Fruit fly (Drosophila melanogaster) whole organism, embryonic: Measurements from ENCODE around the gene Hnf4.
A peak's percentile ranks its signal among the peaks of the same experiment; 100 is the strongest.

Experiments used
- Atf3 ChIP-seq: fragments of 200-800 bp; sonication (Bioruptor generic); optimal IDR thresholded peaks from 3 replicates; lab custom pipeline; 2016; ENCODE audit warnings: missing biosample characterization, missing genetic modification characterization
- Blimp-1 ChIP-seq: fragments of 200-800 bp; sonication (Bioruptor generic); optimal IDR thresholded peaks from 3 replicates; lab custom pipeline; 2018; ENCODE audit warnings: missing biosample characterization, missing genetic modification characterization, mild to moderate bottlenecking, moderate library complexity, missing genetic modification reagents
- Bteb2 ChIP-seq: fragments of 200-800 bp; sonication (Bioruptor generic); optimal IDR thresholded peaks from 2 replicates; lab custom pipeline; 2016; ENCODE audit warnings: missing biosample characterization, missing genetic modification characterization
- CG12659 ChIP-seq: fragments of 200-800 bp; sonication (Bioruptor generic); optimal IDR thresholded peaks from 3 replicates; lab custom pipeline; 2017; ENCODE audit warnings: mild to moderate bottlenecking, missing biosample characterization, missing genetic modification reagents, missing genetic modification characterization
- CG12744 ChIP-seq: fragments of 200-800 bp; sonication (Bioruptor generic); optimal IDR thresholded peaks from 2 replicates; lab custom pipeline; 2016; ENCODE audit warnings: missing biosample characterization, missing genetic modification characterization
- CG12942 ChIP-seq: fragments of 200-800 bp; sonication (Bioruptor generic); optimal IDR thresholded peaks from 3 replicates; lab custom pipeline; 2016; ENCODE audit warnings: missing biosample characterization, missing genetic modification characterization
- CG13287 ChIP-seq: fragments of 200-800 bp; sonication (Bioruptor generic); IDR thresholded peaks from 2 replicates; pipeline ENCODE4 v1.3.6; 2022; ENCODE audit warnings: missing biosample characterization, missing genetic modification characterization; ENCODE audit not compliant: partially characterized antibody
- CG15479 ChIP-seq: fragments of 200-800 bp; sonication (Bioruptor generic); optimal IDR thresholded peaks from 3 replicates; lab custom pipeline; 2019; ENCODE audit warnings: missing biosample characterization, mild to moderate bottlenecking, missing genetic modification characterization, moderate library complexity
- CG16779 ChIP-seq: fragments of 200-800 bp; sonication (Bioruptor generic); IDR thresholded peaks from 2 replicates; pipeline ENCODE4 v1.3.6; 2022; ENCODE audit warnings: missing biosample characterization, missing genetic modification characterization
- CG1832 ChIP-seq: fragments of 200-800 bp; sonication (Bioruptor generic); optimal IDR thresholded peaks from 2 replicates; lab custom pipeline; 2017; ENCODE audit warnings: missing biosample characterization, mild to moderate bottlenecking, missing genetic modification characterization, inconsistent platforms
- CG30403 ChIP-seq: fragments of 200-800 bp; sonication (Bioruptor generic); optimal IDR thresholded peaks from 3 replicates; lab custom pipeline; 2016; ENCODE audit warnings: missing biosample characterization, missing genetic modification characterization
- CG30431 ChIP-seq: fragments of 200-800 bp; sonication (Bioruptor generic); optimal IDR thresholded peaks from 2 replicates; lab custom pipeline; 2017; ENCODE audit warnings: missing biosample characterization, missing genetic modification characterization
- CG34376 ChIP-seq: fragments of 200-800 bp; sonication (Bioruptor generic); optimal IDR thresholded peaks from 2 replicates; lab custom pipeline; 2018; ENCODE audit warnings: missing biosample characterization, mild to moderate bottlenecking, missing genetic modification characterization
- CG3995 ChIP-seq: fragments of 200-800 bp; sonication (Bioruptor generic); optimal IDR thresholded peaks from 3 replicates; lab custom pipeline; 2016; ENCODE audit warnings: missing biosample characterization, missing genetic modification characterization
- CG42726 ChIP-seq: fragments of 200-800 bp; sonication (Bioruptor generic); IDR thresholded peaks from 2 replicates; pipeline ENCODE4 v1.3.6; 2022; ENCODE audit warnings: missing biosample characterization, missing genetic modification characterization; ENCODE audit not compliant: partially characterized antibody
- CG43689 ChIP-seq: fragments of 200-800 bp; sonication (Bioruptor generic); IDR thresholded peaks from 2 replicates; pipeline ENCODE4 v1.3.6; 2022; ENCODE audit warnings: missing biosample characterization, missing genetic modification characterization
- CG4730 ChIP-seq: fragments of 200-800 bp; sonication (Bioruptor generic); IDR thresholded peaks from 2 replicates; pipeline ENCODE4 v1.3.6; 2022; ENCODE audit warnings: missing biosample characterization, missing genetic modification characterization
- CG5953 ChIP-seq: fragments of 200-800 bp; sonication (Bioruptor generic); IDR thresholded peaks from 2 replicates; pipeline ENCODE4 v1.3.6; 2022; ENCODE audit warnings: missing biosample characterization, missing genetic modification characterization
- CG6683 ChIP-seq: fragments of 200-800 bp; sonication (Bioruptor generic); optimal IDR thresholded peaks from 2 replicates; lab custom pipeline; 2017; ENCODE audit warnings: missing biosample characterization, mild to moderate bottlenecking, missing genetic modification characterization, missing genetic modification reagents
- CG6791 ChIP-seq: fragments of 200-800 bp; sonication (Bioruptor generic); IDR thresholded peaks from 3 replicates; pipeline ENCODE4 v1.3.6; 2022; ENCODE audit warnings: missing biosample characterization, missing genetic modification characterization; ENCODE audit not compliant: partially characterized antibody
- CG8281 ChIP-seq: fragments of 200-800 bp; sonication (Bioruptor generic); optimal IDR thresholded peaks from 2 replicates; lab custom pipeline; 2018; ENCODE audit warnings: missing biosample characterization, mild to moderate bottlenecking, missing genetic modification characterization, moderate library complexity
- CG8359 ChIP-seq: fragments of 200-800 bp; sonication (Bioruptor generic); optimal IDR thresholded peaks from 2 replicates; lab custom pipeline; 2017; ENCODE audit warnings: missing biosample characterization, mild to moderate bottlenecking, missing genetic modification characterization, borderline replicate concordance
- CG9727 ChIP-seq: fragments of 200-800 bp; sonication (Bioruptor generic); optimal IDR thresholded peaks from 3 replicates; lab custom pipeline; 2017; ENCODE audit warnings: missing biosample characterization, mild to moderate bottlenecking, missing genetic modification characterization
- Dfd ChIP-seq, 2 experiments: fragments of >200 bp; optimal IDR thresholded peaks; 2 replicates each; lab custom pipeline; 2017; ENCODE audit warnings: missing biosample characterization in 2 of 2, missing genetic modification characterization in 2 of 2
- Hr78 ChIP-seq, 2 experiments: fragments of 200-800 bp in 1 of 2; fragments of >200 bp in 1 of 2; sonication (Bioruptor generic) in 1 of 2; optimal IDR thresholded peaks; 2 replicates each; lab custom pipeline; 2017 to 2019; ENCODE audit warnings: missing biosample characterization in 2 of 2, missing genetic modification characterization in 2 of 2, mild to moderate bottlenecking in 1 of 2, moderate library complexity in 1 of 2
- Mes4 ChIP-seq: fragments of 200-800 bp; sonication (Bioruptor generic); optimal IDR thresholded peaks from 2 replicates; lab custom pipeline; 2016; ENCODE audit warnings: missing biosample characterization, missing genetic modification characterization
- Pdp1 ChIP-seq, 2 experiments: fragments of 200-800 bp; sonication (Bioruptor generic); optimal IDR thresholded peaks; 3 replicates each; lab custom pipeline; 2016; ENCODE audit warnings: missing biosample characterization in 2 of 2, missing genetic modification characterization in 2 of 2, mild to moderate bottlenecking in 1 of 2, moderate library complexity in 1 of 2
- YL-1 ChIP-seq: fragments of 200-800 bp; sonication (Bioruptor generic); optimal IDR thresholded peaks from 3 replicates; lab custom pipeline; 2017; ENCODE audit warnings: missing biosample characterization, mild to moderate bottlenecking, missing genetic modification characterization
- al ChIP-seq: fragments of 200-800 bp; sonication (Bioruptor generic); IDR thresholded peaks from 2 replicates; pipeline ENCODE4 v1.3.6; 2022; ENCODE audit warnings: missing biosample characterization, missing genetic modification characterization
- btn ChIP-seq: fragments of 200-800 bp; sonication (Bioruptor generic); optimal IDR thresholded peaks from 2 replicates; lab custom pipeline; 2016; ENCODE audit warnings: missing biosample characterization, missing genetic modification characterization
- caup ChIP-seq: fragments of 200-800 bp; sonication (Bioruptor generic); optimal IDR thresholded peaks from 3 replicates; lab custom pipeline; 2017; ENCODE audit warnings: missing biosample characterization, mild to moderate bottlenecking, missing genetic modification characterization, moderate library complexity; ENCODE audit not compliant: severe bottlenecking
- crc ChIP-seq: fragments of 200-800 bp; sonication (Bioruptor generic); optimal IDR thresholded peaks from 2 replicates; lab custom pipeline; 2016; ENCODE audit warnings: missing biosample characterization, missing genetic modification characterization
- cwo ChIP-seq: fragments of 200-800 bp; sonication (Bioruptor generic); optimal IDR thresholded peaks from 3 replicates; lab custom pipeline; 2017; ENCODE audit warnings: missing biosample characterization, missing genetic modification characterization, mild to moderate bottlenecking, moderate library complexity, missing genetic modification reagents
- gce ChIP-seq: fragments of 200-800 bp; sonication (Bioruptor generic); IDR thresholded peaks from 3 replicates; pipeline ENCODE4 v1.3.6; 2022; ENCODE audit warnings: missing biosample characterization, missing genetic modification characterization
- grau ChIP-seq: fragments of 200-800 bp; optimal IDR thresholded peaks from 3 replicates; lab custom pipeline; 2019; ENCODE audit warnings: missing biosample characterization, mild to moderate bottlenecking, missing genetic modification characterization, moderate library complexity
- gsb ChIP-seq: fragments of 200-800 bp; sonication (Bioruptor generic); IDR thresholded peaks from 2 replicates; pipeline ENCODE4 v1.3.6; 2022; ENCODE audit warnings: missing biosample characterization, missing genetic modification characterization
- insv ChIP-seq, 2 experiments: fragments of 200-800 bp; sonication (Bioruptor generic); optimal IDR thresholded peaks; 3 replicates each; lab custom pipeline; 2016 to 2018; ENCODE audit warnings: missing biosample characterization in 2 of 2, missing genetic modification characterization in 2 of 2
- lbe ChIP-seq: fragments of 200-800 bp; sonication (Bioruptor generic); optimal IDR thresholded peaks from 2 replicates; lab custom pipeline; 2016; ENCODE audit warnings: missing biosample characterization, mild to moderate bottlenecking, missing genetic modification characterization
- nmo ChIP-seq: fragments of 200-800 bp; sonication (Bioruptor generic); optimal IDR thresholded peaks from 2 replicates; lab custom pipeline; 2018; ENCODE audit warnings: missing biosample characterization, mild to moderate bottlenecking, missing genetic modification characterization, moderate library complexity
- nom ChIP-seq: fragments of 200-800 bp; sonication (Bioruptor generic); optimal IDR thresholded peaks from 2 replicates; lab custom pipeline; 2017; ENCODE audit warnings: missing biosample characterization, missing genetic modification characterization, mild to moderate bottlenecking, moderate library complexity, missing genetic modification reagents
- otp ChIP-seq: fragments of 200-800 bp; sonication (Bioruptor generic); IDR thresholded peaks from 3 replicates; pipeline ENCODE4, ENCODE4 v1.3.6; 2022; ENCODE audit warnings: missing biosample characterization, missing genetic modification characterization
- pan ChIP-seq, 4 experiments: fragments of >200 bp in 3 of 4; fragments of 200-800 bp in 1 of 4; sonication (Bioruptor generic) in 1 of 4; optimal IDR thresholded peaks in 3 of 4; IDR thresholded peaks in 1 of 4; 2 replicates each; pipeline versions ENCODE4 v1.3.6 to Lab custom; 2017 to 2022; ENCODE audit warnings: missing biosample characterization in 2 of 4, missing genetic modification characterization in 2 of 4, mixed read lengths in 1 of 4
- sc ChIP-seq, 3 experiments: fragments of >200 bp in 2 of 3; fragments of 200-800 bp in 1 of 3; sonication (Bioruptor generic) in 1 of 3; optimal IDR thresholded peaks; 2 replicates in 2 of 3; 3 replicates in 1 of 3; lab custom pipeline; 2017; ENCODE audit warnings: mild to moderate bottlenecking in 1 of 3, missing biosample characterization in 1 of 3, missing genetic modification characterization in 1 of 3, missing genetic modification reagents in 1 of 3
- schlank ChIP-seq: fragments of 200-800 bp; sonication (Bioruptor generic); optimal IDR thresholded peaks from 2 replicates; lab custom pipeline; 2018; ENCODE audit warnings: missing biosample characterization, mild to moderate bottlenecking, missing genetic modification characterization
- sim ChIP-seq: fragments of 200-800 bp; sonication (Bioruptor generic); IDR thresholded peaks from 2 replicates; pipeline ENCODE4 v1.3.6; 2022; ENCODE audit warnings: missing biosample characterization, missing genetic modification characterization
- sob ChIP-seq: fragments of 200-800 bp; sonication (Bioruptor generic); IDR thresholded peaks from 2 replicates; pipeline ENCODE4 v1.3.6; 2022; ENCODE audit warnings: missing biosample characterization, missing genetic modification characterization
- z ChIP-seq: fragments of 200-800 bp; sonication (Bioruptor generic); IDR thresholded peaks from 3 replicates; pipeline ENCODE4 v1.3.6; 2022; ENCODE audit warnings: missing biosample characterization, missing genetic modification characterization
- zfh2 ChIP-seq: fragments of 200-800 bp; sonication (Bioruptor generic); optimal IDR thresholded peaks from 2 replicates; lab custom pipeline; 2016; ENCODE audit warnings: missing biosample characterization, missing genetic modification characterization

The Hnf4 gene

DNA sequence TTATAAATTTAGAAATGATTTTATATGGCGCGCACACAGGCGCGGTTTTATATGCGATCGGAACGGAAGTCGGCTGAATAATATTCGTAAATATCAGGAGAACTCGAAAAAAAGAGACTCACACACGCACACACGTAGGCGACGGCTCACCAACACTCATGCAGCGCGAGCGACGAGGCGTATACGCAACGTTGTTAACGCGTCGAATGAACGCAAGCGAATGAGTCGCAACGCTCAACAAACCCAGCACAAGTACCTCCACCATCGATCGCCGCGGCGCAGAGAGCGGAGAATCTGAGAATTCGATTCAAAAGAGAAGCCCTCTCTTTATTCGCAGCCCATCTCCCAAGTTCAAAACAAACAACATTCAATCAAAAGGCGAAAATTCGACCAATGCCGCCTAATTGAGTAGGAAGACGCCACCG, 26.2 kb upstream of the Hnf4 start (continued):
- TF ChIP-seq Blimp-1 (GFP tag; lab: Kevin White, UChicago) = no peak
- no peak for TF ChIP-seq insv (GFP tag; optimal IDR thresholded peaks at IDR 0.05; lab: Kevin White, UChicago)
- TF ChIP-seq CG8281 (tag; lab: Kevin White, UChicago) = no peak
- peak; percentile 65 for TF ChIP-seq nom (GFP tag; lab: Kevin White, UChicago)
- no peak for TF ChIP-seq CG12744
- TF ChIP-seq Hr78 (GFP tag; optimal IDR thresholded peaks at IDR 0.05; lab: Kevin White, UChicago) = peak in 1 of 2 experiments; percentile 10
- TF ChIP-seq YL-1 (GFP tag; lab: Kevin White, UChicago) = no peak
- TF ChIP-seq Pdp1 (GFP tag; optimal IDR thresholded peaks at IDR 0.05; lab: Kevin White, UChicago) = peak; percentile 1 to 63
- TF ChIP-seq CG4730 (GFP tag; lab: Robert Waterston, UW) = 0 out of 2 replicates have a peak, but pooled peaks have one; percentile 37
- TF ChIP-seq CG16779 (GFP tag; lab: Robert Waterston, UW) = peak; percentile 46; the same call in 1 of the 2 replicates
- peak; percentile 0 for TF ChIP-seq Mes4
- no peak for TF ChIP-seq CG30403
- peak; percentile 87 for TF ChIP-seq CG34376 (GFP tag; lab: Kevin White, UChicago)
- 0 out of 2 replicates have a peak, but pooled peaks have one; percentile 43 for TF ChIP-seq sim
- no peak for TF ChIP-seq CG15479 (GFP tag; lab: Kevin White, UChicago)
- TF ChIP-seq CG6683 (GFP tag; lab: Kevin White, UChicago) = peak; percentile 8
- TF ChIP-seq gce (GFP tag; lab: Robert Waterston, UW) = no peak
- TF ChIP-seq sob (GFP tag; lab: Robert Waterston, UW) = peak; percentile 68; the same call in 1 of the 2 replicates
- TF ChIP-seq cwo (GFP tag; lab: Kevin White, UChicago) = peak; percentile 72
- TF ChIP-seq nmo = no peak
- TF ChIP-seq CG42726 (GFP tag; lab: Robert Waterston, UW) = peak; percentile 69
- no peak for TF ChIP-seq pan (optimal IDR thresholded peaks at IDR 0.05; lab: Kevin White, UChicago)
- peak in 1 of 2 experiments; percentile 35 for TF ChIP-seq pan (GFP tag; optimal IDR thresholded peaks at IDR 0.05 in 1 of 2, IDR thresholded peaks at IDR 0.05 in 1 of 2)
- TF ChIP-seq CG30431 = no peak
- TF ChIP-seq gsb (GFP tag; lab: Robert Waterston, UW) = 0 out of 2 replicates have a peak, but pooled peaks have one; percentile 39
- TF ChIP-seq CG12659 = peak; percentile 35
- peak; percentile 76 for TF ChIP-seq caup (GFP tag; lab: Kevin White, UChicago)
- TF ChIP-seq CG3995 (GFP tag; lab: Kevin White, UChicago) = no peak
- TF ChIP-seq lbe (GFP tag; lab: Kevin White, UChicago) = peak; percentile 47
- no peak; the same call in 2 of the 3 replicates for TF ChIP-seq otp (GFP tag; lab: Robert Waterston, UW)
- no peak for TF ChIP-seq al
- no peak for TF ChIP-seq CG12942 (GFP tag; lab: Kevin White, UChicago)
- no peak for TF ChIP-seq CG8359
- TF ChIP-seq CG1832 (GFP tag; lab: Kevin White, UChicago) = no peak
- TF ChIP-seq btn = no peak
- TF ChIP-seq Atf3 (GFP tag; lab: Kevin White, UChicago) = peak; percentile 32
- TF ChIP-seq Dfd (GFP tag; optimal IDR thresholded peaks at IDR 0.05; lab: Kevin White, UChicago) = no peak
- no peak for TF ChIP-seq Bteb2 (GFP tag; lab: Kevin White, UChicago)
- TF ChIP-seq CG13287 (GFP tag; lab: Robert Waterston, UW) = peak; percentile 60; the same call in 1 of the 2 replicates
- TF ChIP-seq zfh2 (GFP tag; lab: Kevin White, UChicago) = peak; percentile 9
- no peak for TF ChIP-seq CG43689 (GFP tag; lab: Robert Waterston, UW)
- no peak for TF ChIP-seq CG5953
- no peak for TF ChIP-seq CG9727 (GFP tag; lab: Kevin White, UChicago)
- TF ChIP-seq CG6791 (GFP tag; lab: Robert Waterston, UW) = no peak
- TF ChIP-seq sc (optimal IDR thresholded peaks at IDR 0.05; lab: Kevin White, UChicago) = no peak
- TF ChIP-seq sc (GFP tag; optimal IDR thresholded peaks at IDR 0.05; lab: Kevin White, UChicago) = no peak
- TF ChIP-seq z (GFP tag; lab: Robert Waterston, UW) = peak; percentile 75; the same call in 2 of the 3 replicates
- TF ChIP-seq crc = no peak
- no peak for TF ChIP-seq schlank (tag; lab: Kevin White, UChicago)
- peak; percentile 33 for TF ChIP-seq grau
